Worm (Caenorhabditis elegans) whole organism, midembryonic: ENCODE results near the gene K02E11.7.

ENCODE experiments used
- T22C8.4 ChIP-seq: fragments of 200-800 bp; sonication (Bioruptor generic); IDR thresholded peaks from 2 replicates; pipeline ENCODE4 v1.3.6; 2022; ENCODE audit warnings: missing genetic modification characterization, missing compliant biosample characterization
- cog-1 ChIP-seq: sonication (generic microtip); optimal IDR thresholded peaks from 2 replicates; lab custom pipeline; 2016; ENCODE audit warnings: missing genetic modification characterization, missing compliant biosample characterization
- flt-1 ChIP-seq: fragments of 200-800 bp; sonication (Bioruptor generic); IDR thresholded peaks from 2 replicates; pipeline ENCODE4 v1.3.6; 2022; ENCODE audit warnings: missing genetic modification characterization, missing compliant biosample characterization
- klf-2 ChIP-seq: fragments of 200-800 bp; sonication (Bioruptor generic); conservative IDR thresholded peaks from 2 replicates; pipeline ENCODE4 v1.3.6; 2022; ENCODE audit warnings: missing genetic modification reagents, missing genetic modification characterization, missing compliant biosample characterization
- med-1 ChIP-seq: sonication (generic microtip); optimal IDR thresholded peaks from 2 replicates; lab custom pipeline; 2017; ENCODE audit warnings: missing genetic modification characterization, mild to moderate bottlenecking, missing compliant biosample characterization, antibody characterized with exemption, missing genetic modification reagents; ENCODE audit not compliant: insufficient read depth
- ref-1 ChIP-seq: fragments of 200-800 bp; sonication (Bioruptor generic); conservative IDR thresholded peaks from 2 replicates; pipeline ENCODE4 v1.3.6; 2022; ENCODE audit warnings: missing genetic modification reagents, missing genetic modification characterization, missing compliant biosample characterization
- tab-1 ChIP-seq: fragments of 200-800 bp; sonication (Bioruptor generic); IDR thresholded peaks from 2 replicates; pipeline ENCODE4 v1.3.6; 2022; ENCODE audit warnings: missing genetic modification characterization, missing compliant biosample characterization
- ztf-23 ChIP-seq: fragments of 200-800 bp; sonication (Bioruptor generic); IDR thresholded peaks from 2 replicates; pipeline ENCODE4 v1.3.6; 2022; ENCODE audit warnings: missing genetic modification reagents, missing genetic modification characterization, missing compliant biosample characterization
- ztf-29 ChIP-seq: fragments of 200-800 bp; sonication (Bioruptor generic); IDR thresholded peaks from 2 replicates; pipeline ENCODE4 v1.3.6; 2022; ENCODE audit warnings: missing genetic modification reagents, missing genetic modification characterization, missing compliant biosample characterization

K02E11.7 gene

ce11 chrV:14260831-14261230 lies 6.7 kb upstream of the K02E11.7 start, which contains the start of gene F40G12.2:
Gene F40G12.2, minus strand, starts transcription at chrV:14260931.
- TF ChIP-seq med-1 (no peak), ztf-23 (no peak), flt-1 (GFP tag; lab: Robert Waterston, UW) (no peak), cog-1 (tag; lab: Kevin White, UChicago) (no peak), ztf-29 (no peak), tab-1 (GFP tag; lab: Robert Waterston, UW) (no peak), klf-2 (GFP tag; lab: Robert Waterston, UW) (no peak), ref-1 (GFP tag; lab: Robert Waterston, UW) (no peak), T22C8.4 (no peak)

ce11 chrV:14256813-14257212 lies 2.7 kb upstream of the K02E11.7 start, which contains the start of gene sre-8:
Gene sre-8, plus strand, starts transcription at chrV:14257113.
- TF ChIP-seq klf-2 (GFP tag; lab: Robert Waterston, UW) (no peak), cog-1 (tag; lab: Kevin White, UChicago) (no peak), T22C8.4 (no peak), ztf-29 (no peak), tab-1 (GFP tag; lab: Robert Waterston, UW) (no peak), med-1 (no peak), ref-1 (GFP tag; lab: Robert Waterston, UW) (no peak), flt-1 (GFP tag; lab: Robert Waterston, UW) (no peak), ztf-23 (no peak)

ce11 chrV:14252025-14252424 lies 2.1 kb downstream of the K02E11.7 start, which contains the start of gene K02E11.5:
Gene K02E11.5, plus strand, starts transcription at chrV:14252325.
- no peak for TF ChIP-seq ztf-29
- no peak for TF ChIP-seq klf-2 (GFP tag; lab: Robert Waterston, UW)
- TF ChIP-seq ztf-23 = no peak
- TF ChIP-seq ref-1 (GFP tag; lab: Robert Waterston, UW) = no peak
- TF ChIP-seq tab-1 (GFP tag; lab: Robert Waterston, UW) = no peak
- no peak for TF ChIP-seq med-1
- TF ChIP-seq cog-1 (tag; lab: Kevin White, UChicago) = no peak
- TF ChIP-seq flt-1 (GFP tag; lab: Robert Waterston, UW) = no peak
- TF ChIP-seq T22C8.4 = no peak

- TF ChIP-seq cog-1 (tag; lab: Kevin White, UChicago) (no peak), ztf-29 (no peak), med-1 (no peak), flt-1 (GFP tag; lab: Robert Waterston, UW) (no peak), klf-2 (GFP tag; lab: Robert Waterston, UW) (no peak), ztf-23 (no peak), tab-1 (GFP tag; lab: Robert Waterston, UW) (no peak), ref-1 (GFP tag; lab: Robert Waterston, UW) (no peak), T22C8.4 (no peak)
Measured at ce11 chrV:14248654-14249053, 5.5 kb downstream of the K02E11.7 start, which contains the start of gene K02E11.6. Gene K02E11.6, plus strand, starts transcription at chrV:14248802.

- TF ChIP-seq ztf-29 = no peak
Measured at ce11 chrV:14248025-14248424, 6.1 kb downstream of the K02E11.7 start, which contains the start of gene K02E11.4. Gene K02E11.4, minus strand, starts transcription at chrV:14248125.

ce11 chrV:14246761-14247160 lies 7.4 kb downstream of the K02E11.7 start, which contains the start of gene K02E11.3:
Gene K02E11.3, minus strand, starts transcription at chrV:14246861.
- TF ChIP-seq flt-1 (GFP tag; lab: Robert Waterston, UW) (no peak), klf-2 (GFP tag; lab: Robert Waterston, UW) (no peak), T22C8.4 (no peak), tab-1 (GFP tag; lab: Robert Waterston, UW) (no peak), med-1 (no peak), ztf-29 (no peak), ztf-23 (no peak), ref-1 (GFP tag; lab: Robert Waterston, UW) (no peak), cog-1 (tag; lab: Kevin White, UChicago) (no peak)

ce11 chrV:14243904-14244303 lies 10.2 kb downstream of the K02E11.7 start, which contains the start of gene sre-7:
Gene sre-7, plus strand, starts transcription at chrV:14244204.
- TF ChIP-seq T22C8.4 (no peak), ztf-29 (no peak), ztf-23 (no peak), cog-1 (tag; lab: Kevin White, UChicago) (no peak), flt-1 (GFP tag; lab: Robert Waterston, UW) (no peak), ref-1 (GFP tag; lab: Robert Waterston, UW) (no peak), klf-2 (GFP tag; lab: Robert Waterston, UW) (no peak), med-1 (no peak)

- no peak for TF ChIP-seq flt-1 (GFP tag; lab: Robert Waterston, UW)
- no peak for TF ChIP-seq T22C8.4
- TF ChIP-seq ztf-29 = no peak
- no peak for TF ChIP-seq ref-1 (GFP tag; lab: Robert Waterston, UW)
- no peak for TF ChIP-seq klf-2 (GFP tag; lab: Robert Waterston, UW)
- no peak for TF ChIP-seq tab-1 (GFP tag; lab: Robert Waterston, UW)
- TF ChIP-seq cog-1 (tag; lab: Kevin White, UChicago) = no peak
- TF ChIP-seq med-1 = no peak
- TF ChIP-seq ztf-23 = no peak
Measured at ce11 chrV:14240694-14241201, 13.4 kb downstream of the K02E11.7 start, which contains the start of gene K02E11.10. Gene K02E11.10, minus strand, starts transcription at chrV:14241151.

- peak; percentile 65; the same call in 1 of the 2 replicates for TF ChIP-seq tab-1 (GFP tag; lab: Robert Waterston, UW)
- peak; percentile 42; the same call in 1 of the 2 replicates for TF ChIP-seq ztf-23
- peak; percentile 70 for TF ChIP-seq flt-1 (GFP tag; lab: Robert Waterston, UW)
- peak; percentile 28; the same call in 1 of the 2 replicates for TF ChIP-seq T22C8.4
Measured at ce11 chrV:14237447-14237846, 16.7 kb downstream of the K02E11.7 start.

- TF ChIP-seq ref-1 (GFP tag; lab: Robert Waterston, UW) (no peak), ztf-23 (no peak), tab-1 (GFP tag; lab: Robert Waterston, UW) (no peak), flt-1 (GFP tag; lab: Robert Waterston, UW) (no peak), med-1 (no peak), cog-1 (tag; lab: Kevin White, UChicago) (no peak), klf-2 (GFP tag; lab: Robert Waterston, UW) (no peak), ztf-29 (no peak), T22C8.4 (no peak)
Measured at ce11 chrV:14235942-14236341, 18.2 kb downstream of the K02E11.7 start, which contains the start of gene ent-3. Gene ent-3, minus strand, starts transcription at chrV:14236042.
